Worm (Caenorhabditis elegans): ENCODE measurements around the gene psd-1.

ce11 chrIII:7323331-7323730 lies 48.1 kb upstream of the psd-1 start:
- TF ChIP-seq ceh-82 (tag; optimal IDR thresholded peaks at IDR 0.05): no peak
- no peak for TF ChIP-seq mdl-1 (tag; optimal IDR thresholded peaks at IDR 0.05)
- no peak for TF ChIP-seq hlh-30 (tag; optimal IDR thresholded peaks at IDR 0.05; ENCODE audit: insufficient read depth)
